Worm (Caenorhabditis elegans) whole organism, L3 larva: ENCODE measurements around the gene sre-42.

ENCODE experiments used
- aly-2 ChIP-seq: fragments of 150-350 bp; optimal IDR thresholded peaks from 2 replicates; lab custom pipeline; 2014; ENCODE audit warnings: missing biosample characterization, missing genetic modification characterization
- nhr-77 ChIP-seq: fragments of 150-350 bp; optimal IDR thresholded peaks from 2 replicates; lab custom pipeline; 2014; ENCODE audit warnings: missing biosample characterization, missing genetic modification characterization

The sre-42 gene

DNA sequence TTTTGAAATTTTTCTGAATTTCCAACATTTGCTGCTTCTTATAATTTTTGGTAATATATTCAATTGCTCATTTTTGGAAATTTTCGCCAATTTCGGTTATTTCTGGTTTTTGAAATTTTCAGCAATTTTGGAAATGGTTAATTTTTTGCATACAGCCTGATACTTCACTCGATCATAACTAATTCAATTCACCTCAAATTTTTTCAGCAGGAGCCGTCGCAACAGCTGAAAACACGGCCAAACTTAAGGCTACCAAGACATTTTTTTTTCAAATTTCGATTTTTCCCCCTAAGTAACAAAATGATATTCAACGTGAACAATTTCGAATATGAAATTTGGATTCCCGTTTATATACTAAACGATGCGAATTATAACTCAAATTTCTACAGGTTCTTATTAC is 51.3 kb downstream of the sre-42 start, which contains the start of gene sre-52:
TSS of gene sre-52 (plus strand) at position 301 of the 400 bp plus-strand sequence.
- TF ChIP-seq aly-2 (tag; lab: Kevin White, UChicago): no peak
- no peak for TF ChIP-seq nhr-77 (tag; lab: Kevin White, UChicago)
